Worm (Caenorhabditis elegans) whole organism, L4 larva: Measurements from ENCODE around the gene snf-10.

Experiments
- F37D6.2 ChIP-seq: sonication (generic microtip); optimal IDR thresholded peaks from 2 replicates; lab custom pipeline; 2016; ENCODE audit warnings: mild to moderate bottlenecking, missing genetic modification characterization, missing compliant biosample characterization
- F44E2.7 ChIP-seq: fragments of 200-800 bp; sonication (Bioruptor generic); IDR thresholded peaks from 2 replicates; pipeline ENCODE4 v2.1.2; 2022; ENCODE audit warnings: missing genetic modification characterization, missing compliant biosample characterization
- R02D3.7 ChIP-seq: fragments of 150-350 bp; sonication (generic microtip); optimal IDR thresholded peaks from 3 replicates; lab custom pipeline; 2014; ENCODE audit warnings: missing biosample characterization, missing genetic modification characterization
- T26A8.4 ChIP-seq: fragments of 200-800 bp; sonication (Bioruptor generic); IDR thresholded peaks from 2 replicates; pipeline ENCODE4 v1.3.6; 2022; ENCODE audit warnings: missing genetic modification characterization, missing compliant biosample characterization
- Y5F2A.4 ChIP-seq: fragments of 200-800 bp; sonication (Bioruptor generic); optimal IDR thresholded peaks from 2 replicates; lab custom pipeline; 2018; ENCODE audit warnings: mild to moderate bottlenecking, missing genetic modification characterization, missing compliant biosample characterization
- Y75B8A.6 ChIP-seq: fragments of 200-800 bp; sonication (Bioruptor generic); IDR thresholded peaks from 2 replicates; pipeline ENCODE4 v1.3.6; 2022; ENCODE audit warnings: missing genetic modification reagents, missing genetic modification characterization, missing compliant biosample characterization
- ZK337.2 ChIP-seq: fragments of 200-800 bp; sonication (Bioruptor generic); IDR thresholded peaks from 2 replicates; pipeline ENCODE4 v1.3.6; 2022; ENCODE audit warnings: missing genetic modification reagents, missing genetic modification characterization, missing compliant biosample characterization
- aha-1 ChIP-seq: fragments of 150-350 bp; peaks from one replicate; lab custom pipeline; 2014; ENCODE audit warnings: missing biosample characterization, missing genetic modification characterization
- attf-4 ChIP-seq: sonication (generic microtip); optimal IDR thresholded peaks from 3 replicates; lab custom pipeline; 2017; ENCODE audit warnings: missing biosample characterization, missing genetic modification characterization
- ceh-32 ChIP-seq: sonication (generic microtip); optimal IDR thresholded peaks from 2 replicates; lab custom pipeline; 2016; ENCODE audit warnings: mild to moderate bottlenecking, missing genetic modification characterization, missing compliant biosample characterization; ENCODE audit not compliant: poor library complexity
- daf-12 ChIP-seq: fragments of 150-350 bp; optimal IDR thresholded peaks from 2 replicates; lab custom pipeline; 2014; ENCODE audit warnings: missing biosample characterization, missing genetic modification reagents, missing genetic modification characterization
- daf-16 ChIP-seq, 3 experiments: sonication (generic microtip); optimal IDR thresholded peaks; 2 replicates each; lab custom pipeline; 2016 to 2017; ENCODE audit warnings: missing genetic modification characterization in 3 of 3, missing genetic modification reagents in 3 of 3, mild to moderate bottlenecking in 2 of 3, missing compliant biosample characterization in 2 of 3, missing biosample characterization in 1 of 3, moderate library complexity in 1 of 3
- daf-19 ChIP-seq: fragments of 200-800 bp; sonication (Bioruptor generic); conservative IDR thresholded peaks from 2 replicates; pipeline ENCODE4 v1.3.6; 2022; ENCODE audit warnings: missing genetic modification characterization, missing compliant biosample characterization
- dmd-6 ChIP-seq: fragments of 200-800 bp; sonication (Bioruptor generic); IDR thresholded peaks from 2 replicates; pipeline ENCODE4 v1.3.6; 2022; ENCODE audit warnings: missing genetic modification reagents, missing genetic modification characterization, missing compliant biosample characterization
- dmd-8 ChIP-seq: fragments of 200-800 bp; sonication (Bioruptor generic); IDR thresholded peaks from 2 replicates; pipeline ENCODE4 v1.3.6; 2022; ENCODE audit warnings: missing genetic modification characterization, missing compliant biosample characterization
- dpl-1 ChIP-seq: fragments of 150-350 bp; optimal IDR thresholded peaks from 2 replicates; lab custom pipeline; 2014; ENCODE audit warnings: missing biosample characterization, missing genetic modification reagents, missing genetic modification characterization
- dve-1 ChIP-seq: sonication (generic microtip); optimal IDR thresholded peaks from 2 replicates; lab custom pipeline; 2017; ENCODE audit warnings: antibody characterized with exemption, mild to moderate bottlenecking, missing genetic modification characterization, missing compliant biosample characterization; ENCODE audit not compliant: insufficient read depth
- gei-8 ChIP-seq: fragments of 200-800 bp; sonication (Bioruptor generic); optimal IDR thresholded peaks from 2 replicates; lab custom pipeline; 2018; ENCODE audit warnings: mild to moderate bottlenecking, missing genetic modification characterization, missing compliant biosample characterization
- hlh-11 ChIP-seq: fragments of 200-800 bp; sonication (Bioruptor generic); optimal IDR thresholded peaks from 2 replicates; lab custom pipeline; 2018; ENCODE audit warnings: mild to moderate bottlenecking, missing genetic modification characterization, missing compliant biosample characterization
- hlh-30 ChIP-seq: sonication (generic microtip); optimal IDR thresholded peaks from 2 replicates; lab custom pipeline; 2017; ENCODE audit warnings: antibody characterized with exemption, mild to moderate bottlenecking, missing genetic modification characterization, missing compliant biosample characterization; ENCODE audit not compliant: insufficient read depth
- hmg-1.1 ChIP-seq: fragments of 200-800 bp; sonication (Bioruptor generic); IDR thresholded peaks from 2 replicates; pipeline ENCODE4 v1.3.6; 2022; ENCODE audit warnings: missing genetic modification reagents, missing genetic modification characterization, missing compliant biosample characterization
- lin-1 ChIP-seq: fragments of 200-800 bp; sonication (Bioruptor generic); IDR thresholded peaks from 2 replicates; pipeline ENCODE4 v1.3.6; 2022; ENCODE audit warnings: missing genetic modification reagents, missing genetic modification characterization, missing compliant biosample characterization
- lin-38 ChIP-seq: fragments of 200-800 bp; sonication (Bioruptor generic); IDR thresholded peaks from 2 replicates; pipeline ENCODE4 v1.3.6; 2022; ENCODE audit warnings: missing genetic modification reagents, missing genetic modification characterization, missing compliant biosample characterization
- mes-2 ChIP-seq: sonication (generic microtip); optimal IDR thresholded peaks from 2 replicates; lab custom pipeline; 2016; ENCODE audit warnings: missing genotype, mild to moderate bottlenecking, missing genetic modification characterization, missing compliant biosample characterization; ENCODE audit not compliant: poor library complexity, severe bottlenecking
- nhr-10 ChIP-seq: fragments of 150-350 bp; optimal IDR thresholded peaks from 2 replicates; lab custom pipeline; 2014; ENCODE audit warnings: missing biosample characterization, missing genetic modification characterization
- nhr-11 ChIP-seq: fragments of 150-350 bp; optimal IDR thresholded peaks from 2 replicates; lab custom pipeline; 2014; ENCODE audit warnings: missing biosample characterization, missing genetic modification characterization
- nhr-28 ChIP-seq: fragments of 150-350 bp; optimal IDR thresholded peaks from 2 replicates; lab custom pipeline; 2014; ENCODE audit warnings: missing biosample characterization, missing genetic modification characterization
- nhr-76 ChIP-seq: fragments of 150-350 bp; optimal IDR thresholded peaks from 2 replicates; lab custom pipeline; 2014; ENCODE audit warnings: missing biosample characterization, missing genetic modification characterization
- nhr-77 ChIP-seq: fragments of 150-350 bp; optimal IDR thresholded peaks from 2 replicates; lab custom pipeline; 2014; ENCODE audit warnings: missing biosample characterization, missing genetic modification characterization
- pqm-1 ChIP-seq: sonication (generic microtip); optimal IDR thresholded peaks from 2 replicates; lab custom pipeline; 2017; ENCODE audit warnings: missing biosample characterization, missing genetic modification characterization
- rbr-2 ChIP-seq: sonication (generic microtip); optimal IDR thresholded peaks from 2 replicates; lab custom pipeline; 2016; ENCODE audit warnings: missing genotype, missing genetic modification characterization, missing compliant biosample characterization
- sdz-12 ChIP-seq: fragments of 200-800 bp; sonication (Bioruptor generic); optimal IDR thresholded peaks from 2 replicates; lab custom pipeline; 2018; ENCODE audit warnings: mild to moderate bottlenecking, missing genetic modification characterization, missing compliant biosample characterization
- snpc-1.2 ChIP-seq: fragments of 200-800 bp; sonication (Bioruptor generic); IDR thresholded peaks from 2 replicates; pipeline ENCODE4 v1.3.6; 2022; ENCODE audit warnings: missing genetic modification reagents, missing genetic modification characterization, missing compliant biosample characterization
- snpc-4 ChIP-seq: fragments of 150-350 bp; optimal IDR thresholded peaks from 2 replicates; lab custom pipeline; 2014; ENCODE audit warnings: missing biosample characterization, missing genetic modification characterization
- tra-1 ChIP-seq: fragments of 200-800 bp; sonication (Bioruptor generic); IDR thresholded peaks from 2 replicates; pipeline ENCODE4 v1.3.6; 2022; ENCODE audit warnings: missing genetic modification reagents, missing genetic modification characterization, missing compliant biosample characterization
- unc-62 ChIP-seq, 3 experiments: fragments of 150-350 bp in 1 of 3; sonication (generic microtip); optimal IDR thresholded peaks in 2 of 3; peaks in 1 of 3; 1 replicate in 1 of 3; 2 replicates in 2 of 3; lab custom pipeline; 2014 to 2017; ENCODE audit warnings: missing biosample characterization in 3 of 3, missing genetic modification characterization in 3 of 3, missing genetic modification reagents in 3 of 3, missing genotype in 1 of 3
- zag-1 ChIP-seq: fragments of 150-350 bp; optimal IDR thresholded peaks from 2 replicates; lab custom pipeline; 2014; ENCODE audit warnings: missing biosample characterization, missing genetic modification characterization
- zfp-2 ChIP-seq: sonication (generic microtip); optimal IDR thresholded peaks from 2 replicates; lab custom pipeline; 2016; ENCODE audit warnings: mild to moderate bottlenecking, missing genetic modification characterization, missing compliant biosample characterization
- zip-2 ChIP-seq: fragments of 150-350 bp; optimal IDR thresholded peaks from 2 replicates; lab custom pipeline; 2014; ENCODE audit warnings: missing biosample characterization, missing genetic modification characterization

snf-10 gene

ce11 chrV:10399290-10399689, 41.3 kb downstream of the snf-10 start (continued):
- TF ChIP-seq F44E2.7 (GFP tag; lab: Robert Waterston, UW) (no peak), gei-8 (GFP tag; lab: Kevin White, UChicago) (no peak), ceh-32 (no peak), nhr-10 (peak; percentile 42), attf-4 (tag; lab: Kevin White, UChicago) (no peak), daf-19 (GFP tag; lab: Robert Waterston, UW) (no peak), zip-2 (tag; lab: Kevin White, UChicago) (no peak), tra-1 (GFP tag; lab: Robert Waterston, UW) (no peak), T26A8.4 (GFP tag; lab: Robert Waterston, UW) (no peak), rbr-2 (tag; lab: Kevin White, UChicago) (no peak), R02D3.7 (no peak), snpc-4 (no peak), lin-1 (no peak), aha-1 (tag; lab: Kevin White, UChicago) (peak; percentile 56), dmd-8 (no peak), F37D6.2 (tag; lab: Kevin White, UChicago) (no peak), nhr-76 (tag; lab: Kevin White, UChicago) (no peak), ZK337.2 (no peak), dve-1 (tag; lab: Kevin White, UChicago) (peak; percentile 91), zfp-2 (tag; lab: Kevin White, UChicago) (no peak), snpc-1.2 (GFP tag; lab: Robert Waterston, UW) (no peak), dpl-1 (GFP tag; lab: Kevin White, UChicago) (no peak), sdz-12 (GFP tag; lab: Kevin White, UChicago) (no peak), daf-12 (tag; lab: Kevin White, UChicago) (no peak), Y75B8A.6 (GFP tag; lab: Robert Waterston, UW) (no peak), nhr-77 (tag; lab: Kevin White, UChicago) (peak; percentile 89), hmg-1.1 (GFP tag; lab: Robert Waterston, UW) (no peak), lin-38 (GFP tag; lab: Robert Waterston, UW) (no peak)

ce11 chrV:10398431-10398830, 42.2 kb downstream of the snf-10 start, which contains the start of gene ugt-2:
Gene ugt-2, plus strand, starts transcription at chrV:10398801.
- TF ChIP-seq hlh-30 (tag; lab: Kevin White, UChicago) (peak; percentile 2), F44E2.7 (GFP tag; lab: Robert Waterston, UW) (no peak), zag-1 (tag; lab: Kevin White, UChicago) (no peak), nhr-28 (peak; percentile 68), nhr-77 (tag; lab: Kevin White, UChicago) (peak; percentile 33), unc-62 (GFP tag; optimal IDR thresholded peaks at IDR 0.05 in 1 of 2; lab: Kevin White, UChicago) (peak in 1 of 2 experiments; percentile 89), unc-62 (tag; optimal IDR thresholded peaks at IDR 0.05; lab: Kevin White, UChicago) (no peak), Y5F2A.4 (GFP tag; lab: Kevin White, UChicago) (no peak), dmd-6 (peak; percentile 63), mes-2 (tag; lab: Kevin White, UChicago) (no peak), pqm-1 (peak; percentile 74), dve-1 (tag; lab: Kevin White, UChicago) (peak; percentile 15), daf-16 (GFP tag; optimal IDR thresholded peaks at IDR 0.05; lab: Kevin White, UChicago) (no peak), daf-16 (tag; optimal IDR thresholded peaks at IDR 0.05; lab: Kevin White, UChicago) (peak; percentile 39)

ce11 chrV:10395173-10395766, 45.4 kb downstream of the snf-10 start, which contains the start of the genes col-151 and ugt-1:
Gene col-151, minus strand, starts transcription at chrV:10395223.
Gene ugt-1, plus strand, starts transcription at chrV:10395663.
- TF ChIP-seq F44E2.7 (GFP tag; lab: Robert Waterston, UW) (no peak), daf-16 (GFP tag; optimal IDR thresholded peaks at IDR 0.05; lab: Kevin White, UChicago) (no peak), daf-16 (tag; optimal IDR thresholded peaks at IDR 0.05; lab: Kevin White, UChicago) (peak; percentile 41), dve-1 (tag; lab: Kevin White, UChicago) (peak; percentile 34), hlh-11 (tag; lab: Kevin White, UChicago) (peak; percentile 15), dmd-6 (peak; percentile 46), nhr-28 (peak; percentile 63), nhr-11 (tag; lab: Kevin White, UChicago) (no peak), pqm-1 (peak; percentile 67)
